Worm (Caenorhabditis elegans) whole organism, L4 larva: ENCODE measurements around the gene twk-3.

Experiments
- F49E8.2 ChIP-seq: sonication (generic microtip); optimal IDR thresholded peaks from 2 replicates; lab custom pipeline; 2016; ENCODE audit warnings: missing compliant biosample characterization, mild to moderate bottlenecking, missing genetic modification characterization, borderline replicate concordance
- R02D3.7 ChIP-seq: fragments of 150-350 bp; sonication (generic microtip); optimal IDR thresholded peaks from 3 replicates; lab custom pipeline; 2014; ENCODE audit warnings: missing biosample characterization, missing genetic modification characterization
- Y105C5A.15 ChIP-seq: fragments of 200-800 bp; sonication (Bioruptor generic); IDR thresholded peaks from 2 replicates; pipeline ENCODE4 v1.3.6; 2022; ENCODE audit warnings: missing genetic modification characterization, missing compliant biosample characterization
- ZK546.5 ChIP-seq, 2 experiments: sonication (generic microtip); optimal IDR thresholded peaks; 2 replicates each; lab custom pipeline; 2017; ENCODE audit warnings: missing biosample characterization in 2 of 2, missing genetic modification characterization in 2 of 2
- ama-1 ChIP-seq: fragments of 150-350 bp; optimal IDR thresholded peaks from 2 replicates; lab custom pipeline; 2014; ENCODE audit warnings: inconsistent platforms, mixed read lengths
- fkh-10 ChIP-seq: fragments of 150-350 bp; optimal IDR thresholded peaks from 2 replicates; lab custom pipeline; 2014; ENCODE audit warnings: missing biosample characterization, missing genetic modification reagents, missing genetic modification characterization
- nhr-76 ChIP-seq: fragments of 150-350 bp; optimal IDR thresholded peaks from 2 replicates; lab custom pipeline; 2014; ENCODE audit warnings: missing biosample characterization, missing genetic modification characterization
- unc-130 ChIP-seq: sonication (generic microtip); optimal IDR thresholded peaks from 2 replicates; lab custom pipeline; 2016; ENCODE audit warnings: missing genetic modification reagents, missing genetic modification characterization, missing compliant biosample characterization

DNA sequence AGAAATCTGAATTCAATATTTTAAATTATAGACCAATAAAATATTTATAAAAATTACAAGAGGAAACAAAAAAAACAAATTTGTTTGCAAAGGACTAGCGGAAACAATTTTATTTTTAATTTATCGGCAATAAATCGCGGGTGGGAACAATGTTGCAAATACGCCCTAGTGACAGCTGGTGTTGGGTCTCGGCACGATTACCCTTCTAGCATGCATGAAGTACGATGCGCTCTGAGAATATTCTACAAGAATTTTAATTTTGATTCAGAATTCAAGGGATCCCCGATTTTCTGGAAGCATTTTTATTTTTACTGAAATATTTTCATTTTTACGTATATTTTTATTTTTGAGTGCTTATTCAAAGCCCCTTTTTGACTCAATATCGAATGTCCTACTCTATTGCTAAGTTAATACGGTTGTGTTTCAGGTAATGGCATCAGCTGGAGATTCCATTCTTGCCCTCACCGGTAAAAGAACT lies 27.5 kb downstream of the twk-3 start, which contains the start of the genes mig-5 and cct-1:
- TF ChIP-seq unc-130 (peak; percentile 65), ZK546.5 (tag; optimal IDR thresholded peaks at IDR 0.05; lab: Kevin White, UChicago) (peak in 1 of 2 experiments; percentile 82), Y105C5A.15 (GFP tag; lab: Robert Waterston, UW) (no peak), F49E8.2 (tag; lab: Kevin White, UChicago) (no peak), nhr-76 (peak; percentile 2), R02D3.7 (tag; lab: Kevin White, UChicago) (no peak), ama-1 (lab: Kevin White, UChicago) (no peak), fkh-10 (peak; percentile 97)
